Worm (Caenorhabditis elegans): ENCODE measurements around the gene K02F6.3.

ce11 chrII:2503703-2504430 lies 42.2 kb upstream of the K02F6.3 start:
- TF ChIP-seq elt-3 (tag; optimal IDR thresholded peaks at IDR 0.05) (no peak), peb-1 (tag; optimal IDR thresholded peaks at IDR 0.05) (no peak), elt-1 (tag; optimal IDR thresholded peaks at IDR 0.05) (no peak), ZK546.5 (tag; optimal IDR thresholded peaks at IDR 0.05) (no peak), nhr-25 (tag; optimal IDR thresholded peaks at IDR 0.05) (no peak), lin-11 (tag; optimal IDR thresholded peaks at IDR 0.05) (no peak), nhr-23 (tag; optimal IDR thresholded peaks at IDR 0.05) (no peak), crh-2 (tag; optimal IDR thresholded peaks at IDR 0.05) (no peak), R02D3.7 (tag; optimal IDR thresholded peaks at IDR 0.05) (no peak), zag-1 (tag; optimal IDR thresholded peaks at IDR 0.05) (no peak), ama-1 (optimal IDR thresholded peaks at IDR 0.05) (no peak), ztf-4 (tag; optimal IDR thresholded peaks at IDR 0.05) (no peak), ztf-11 (tag; optimal IDR thresholded peaks at IDR 0.05) (no peak)
